Worm (Caenorhabditis elegans) whole organism, midembryonic: ENCODE measurements around the gene hrg-2.

Experiments used
- T22C8.4 ChIP-seq: fragments of 200-800 bp; sonication (Bioruptor generic); IDR thresholded peaks from 2 replicates; pipeline ENCODE4 v1.3.6; 2022; ENCODE audit warnings: missing genetic modification characterization, missing compliant biosample characterization
- ztf-23 ChIP-seq: fragments of 200-800 bp; sonication (Bioruptor generic); IDR thresholded peaks from 2 replicates; pipeline ENCODE4 v1.3.6; 2022; ENCODE audit warnings: missing genetic modification reagents, missing genetic modification characterization, missing compliant biosample characterization
- ztf-29 ChIP-seq: fragments of 200-800 bp; sonication (Bioruptor generic); IDR thresholded peaks from 2 replicates; pipeline ENCODE4 v1.3.6; 2022; ENCODE audit warnings: missing genetic modification reagents, missing genetic modification characterization, missing compliant biosample characterization

- TF ChIP-seq ztf-23 (GFP tag; lab: Robert Waterston, UW), result no peak
- TF ChIP-seq T22C8.4 (GFP tag; lab: Robert Waterston, UW), result no peak
- TF ChIP-seq ztf-29 (GFP tag; lab: Robert Waterston, UW), result no peak
Measured at ce11 chrV:12421360-12421759, 11.0 kb upstream of the hrg-2 start.
